Worm (Caenorhabditis elegans) whole organism, mixed stage, embryonic: ENCODE data around the gene Y53C12B.7.

Experiments
- M03D4.4 ChIP-seq: sonication (generic microtip); optimal IDR thresholded peaks from 2 replicates; lab custom pipeline; 2017; ENCODE audit warnings: mild to moderate bottlenecking, missing genetic modification characterization, missing compliant biosample characterization
- blmp-1 ChIP-seq: fragments of 150-350 bp; optimal IDR thresholded peaks from 2 replicates; lab custom pipeline; 2014; ENCODE audit warnings: missing biosample characterization, missing genetic modification characterization
- ceh-39 ChIP-seq: fragments of 150-350 bp; optimal IDR thresholded peaks from 2 replicates; lab custom pipeline; 2014; ENCODE audit warnings: missing biosample characterization, missing genetic modification characterization
- ceh-43 ChIP-seq: fragments of 200-800 bp; sonication (Bioruptor generic); optimal IDR thresholded peaks from 2 replicates; lab custom pipeline; 2018; ENCODE audit warnings: mild to moderate bottlenecking, missing genetic modification characterization, moderate library complexity, missing compliant biosample characterization
- elt-1 ChIP-seq: sonication (generic microtip); optimal IDR thresholded peaks from 2 replicates; lab custom pipeline; 2017; ENCODE audit warnings: missing genetic modification characterization, mild to moderate bottlenecking, missing compliant biosample characterization, antibody characterized with exemption, moderate library complexity, borderline replicate concordance; ENCODE audit not compliant: insufficient read depth
- elt-3 ChIP-seq: fragments of 150-350 bp; optimal IDR thresholded peaks from 2 replicates; lab custom pipeline; 2014; ENCODE audit warnings: missing biosample characterization, missing genetic modification characterization
- nhr-12 ChIP-seq: fragments of 150-350 bp; optimal IDR thresholded peaks from 2 replicates; lab custom pipeline; 2014; ENCODE audit warnings: missing biosample characterization, missing genetic modification characterization
- nhr-28 ChIP-seq: fragments of 150-350 bp; optimal IDR thresholded peaks from 2 replicates; lab custom pipeline; 2014; ENCODE audit warnings: missing biosample characterization, missing genetic modification characterization
- sem-2 ChIP-seq: fragments of 200-800 bp; sonication (Bioruptor generic); optimal IDR thresholded peaks from 2 replicates; lab custom pipeline; 2018; ENCODE audit warnings: mild to moderate bottlenecking, missing genetic modification characterization, missing compliant biosample characterization
- unc-39 ChIP-seq: fragments of 150-350 bp; optimal IDR thresholded peaks from 2 replicates; lab custom pipeline; 2014; ENCODE audit warnings: missing biosample characterization, missing genetic modification characterization

DNA sequence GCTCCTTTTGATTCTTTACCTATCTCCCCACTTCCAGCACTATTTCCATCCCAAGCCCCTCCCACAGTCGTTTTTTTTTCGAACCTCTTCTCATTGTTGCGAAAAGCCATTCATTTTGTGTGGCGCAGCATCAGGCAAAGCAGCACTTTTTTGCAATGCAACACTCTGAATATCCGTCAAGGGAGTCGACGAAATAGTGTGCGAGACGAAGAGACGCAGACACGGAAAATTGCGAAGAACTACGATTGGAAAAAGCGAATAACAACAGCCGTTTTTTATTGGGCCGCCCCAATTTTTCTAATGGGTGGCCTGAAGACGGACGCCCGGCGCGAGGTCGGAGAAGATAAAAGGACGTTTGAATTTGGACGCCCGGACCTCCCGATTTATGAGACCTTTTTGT, 23.2 kb downstream of the Y53C12B.7 start:
- TF ChIP-seq sem-2 (GFP tag; lab: Kevin White, UChicago) (no peak), M03D4.4 (no peak), nhr-28 (tag; lab: Kevin White, UChicago) (no peak), ceh-43 (GFP tag; lab: Kevin White, UChicago) (no peak), blmp-1 (no peak), elt-3 (tag; lab: Kevin White, UChicago) (no peak), elt-1 (tag; lab: Kevin White, UChicago) (no peak), unc-39 (tag; lab: Kevin White, UChicago) (no peak), ceh-39 (no peak), nhr-12 (no peak)
